Fruit fly (Drosophila melanogaster) whole organism, embryonic: ENCODE results near the gene FucTA.
A peak's percentile ranks its signal among the peaks of the same experiment; 100 is the strongest.

Source experiments
- Adf1 ChIP-seq: fragments of 200-800 bp; sonication (Bioruptor generic); IDR thresholded peaks from 2 replicates; pipeline ENCODE4 v1.3.6; 2022; ENCODE audit warnings: missing biosample characterization, missing genetic modification characterization
- Aef1 ChIP-seq: fragments of 200-800 bp; sonication (Bioruptor generic); IDR thresholded peaks from 3 replicates; pipeline ENCODE4 v1.3.6; 2022; ENCODE audit warnings: missing biosample characterization, missing genetic modification characterization
- CG10979 ChIP-seq: fragments of 200-800 bp; sonication (Bioruptor generic); optimal IDR thresholded peaks from 2 replicates; lab custom pipeline; 2018; ENCODE audit warnings: missing biosample characterization, mild to moderate bottlenecking, missing genetic modification characterization, moderate library complexity
- CG11695 ChIP-seq: fragments of 200-800 bp; sonication (Bioruptor generic); IDR thresholded peaks from 3 replicates; pipeline ENCODE4 v1.3.6; 2022; ENCODE audit warnings: missing biosample characterization, missing genetic modification characterization
- CG12236 ChIP-seq: fragments of 200-800 bp; sonication (Bioruptor generic); optimal IDR thresholded peaks from 2 replicates; lab custom pipeline; 2016; ENCODE audit warnings: missing biosample characterization, missing genetic modification characterization
- CG12659 ChIP-seq: fragments of 200-800 bp; sonication (Bioruptor generic); optimal IDR thresholded peaks from 3 replicates; lab custom pipeline; 2017; ENCODE audit warnings: mild to moderate bottlenecking, missing biosample characterization, missing genetic modification reagents, missing genetic modification characterization
- CG13287 ChIP-seq: fragments of 200-800 bp; sonication (Bioruptor generic); IDR thresholded peaks from 2 replicates; pipeline ENCODE4 v1.3.6; 2022; ENCODE audit warnings: missing biosample characterization, missing genetic modification characterization; ENCODE audit not compliant: partially characterized antibody
- CG14710 ChIP-seq: fragments of 200-800 bp; sonication (Bioruptor generic); optimal IDR thresholded peaks from 3 replicates; lab custom pipeline; 2019; ENCODE audit warnings: missing biosample characterization, mild to moderate bottlenecking, missing genetic modification characterization, moderate library complexity
- CG1529 ChIP-seq: fragments of 200-800 bp; sonication (Bioruptor generic); optimal IDR thresholded peaks from 3 replicates; lab custom pipeline; 2018; ENCODE audit warnings: missing biosample characterization, missing genetic modification characterization
- CG15514 ChIP-seq: fragments of 200-800 bp; sonication (Bioruptor generic); optimal IDR thresholded peaks from 3 replicates; lab custom pipeline; 2017; ENCODE audit warnings: missing biosample characterization, missing genetic modification characterization, mild to moderate bottlenecking, moderate library complexity, missing genetic modification reagents
- CG17361 ChIP-seq: fragments of 200-800 bp; sonication (Bioruptor generic); IDR thresholded peaks from 3 replicates; pipeline ENCODE4 v1.3.6; 2022; ENCODE audit warnings: missing biosample characterization, missing genetic modification characterization
- CG33213 ChIP-seq: fragments of 200-800 bp; sonication (Bioruptor generic); optimal IDR thresholded peaks from 3 replicates; lab custom pipeline; 2016; ENCODE audit warnings: missing biosample characterization, missing genetic modification characterization
- CG3847 ChIP-seq: fragments of 200-800 bp; sonication (Bioruptor generic); IDR thresholded peaks from 2 replicates; pipeline ENCODE4 v1.3.6; 2022; ENCODE audit warnings: missing biosample characterization, missing genetic modification characterization
- CG4707 ChIP-seq: fragments of 200-800 bp; sonication (Bioruptor generic); optimal IDR thresholded peaks from 2 replicates; lab custom pipeline; 2018; ENCODE audit warnings: missing biosample characterization, mild to moderate bottlenecking, missing genetic modification characterization, moderate library complexity
- CG6689 ChIP-seq: fragments of 200-800 bp; sonication (Bioruptor generic); IDR thresholded peaks from 2 replicates; pipeline ENCODE4 v1.3.6; 2022; ENCODE audit warnings: missing biosample characterization, missing genetic modification characterization
- CG6813 ChIP-seq: fragments of 200-800 bp; sonication (Bioruptor generic); optimal IDR thresholded peaks from 2 replicates; lab custom pipeline; 2017; ENCODE audit warnings: missing biosample characterization, missing genetic modification characterization, mild to moderate bottlenecking, moderate library complexity, missing genetic modification reagents
- CG7372 ChIP-seq: fragments of 200-800 bp; sonication (Bioruptor generic); IDR thresholded peaks from 2 replicates; pipeline ENCODE4 v1.3.6; 2022; ENCODE audit warnings: missing biosample characterization, missing genetic modification characterization
- CG7928 ChIP-seq: fragments of 200-800 bp; sonication (Bioruptor generic); optimal IDR thresholded peaks from 2 replicates; lab custom pipeline; 2017; ENCODE audit warnings: missing biosample characterization, mild to moderate bottlenecking, missing genetic modification characterization
- CG7987 ChIP-seq: fragments of 200-800 bp; sonication (Bioruptor generic); optimal IDR thresholded peaks from 2 replicates; lab custom pipeline; 2018; ENCODE audit warnings: missing biosample characterization, mild to moderate bottlenecking, missing genetic modification characterization, moderate library complexity
- CG9609 ChIP-seq: fragments of 200-800 bp; sonication (Bioruptor generic); optimal IDR thresholded peaks from 3 replicates; lab custom pipeline; 2016; ENCODE audit warnings: missing biosample characterization, missing genetic modification characterization
- CoRest ChIP-seq: fragments of 200-800 bp; sonication (Bioruptor generic); optimal IDR thresholded peaks from 3 replicates; lab custom pipeline; 2018; ENCODE audit warnings: missing biosample characterization, mild to moderate bottlenecking, missing genetic modification characterization, moderate library complexity
- D ChIP-seq, 2 experiments: fragments of 200-800 bp in 1 of 2; fragments of >200 bp in 1 of 2; sonication (Bioruptor generic) in 1 of 2; optimal IDR thresholded peaks; 2 replicates in 1 of 2; 3 replicates in 1 of 2; lab custom pipeline; 2017; ENCODE audit warnings: mild to moderate bottlenecking in 1 of 2, missing biosample characterization in 1 of 2, missing genetic modification characterization in 1 of 2, missing genetic modification reagents in 1 of 2
- Ets97D ChIP-seq: fragments of 200-800 bp; sonication (Bioruptor generic); optimal IDR thresholded peaks from 3 replicates; lab custom pipeline; 2016; ENCODE audit warnings: missing biosample characterization, missing genetic modification characterization
- Hmr ChIP-seq: fragments of 200-800 bp; sonication (Bioruptor generic); optimal IDR thresholded peaks from 3 replicates; lab custom pipeline; 2017; ENCODE audit warnings: mild to moderate bottlenecking, missing biosample characterization, missing genetic modification reagents, missing genetic modification characterization
- Lim3 ChIP-seq: fragments of 200-800 bp; sonication (Bioruptor generic); IDR thresholded peaks from 2 replicates; pipeline ENCODE4 v1.3.6; 2022; ENCODE audit warnings: missing biosample characterization, missing genetic modification characterization
- MTF-1 ChIP-seq: fragments of 200-800 bp; sonication (Bioruptor generic); optimal IDR thresholded peaks from 2 replicates; lab custom pipeline; 2018; ENCODE audit warnings: missing biosample characterization, mild to moderate bottlenecking, missing genetic modification characterization, borderline replicate concordance
- Meics ChIP-seq: fragments of 200-800 bp; sonication (Bioruptor generic); optimal IDR thresholded peaks from 2 replicates; lab custom pipeline; 2017; ENCODE audit warnings: missing biosample characterization, mild to moderate bottlenecking, missing genetic modification characterization
- Mrtf ChIP-seq: fragments of 200-800 bp; sonication (Bioruptor generic); IDR thresholded peaks from 3 replicates; pipeline ENCODE4 v1.3.6; 2022; ENCODE audit warnings: missing biosample characterization, missing genetic modification characterization
- Pdp1 ChIP-seq, 2 experiments: fragments of 200-800 bp; sonication (Bioruptor generic); optimal IDR thresholded peaks; 3 replicates each; lab custom pipeline; 2016; ENCODE audit warnings: missing biosample characterization in 2 of 2, missing genetic modification characterization in 2 of 2, mild to moderate bottlenecking in 1 of 2, moderate library complexity in 1 of 2
- Sry-β ChIP-seq: fragments of 200-800 bp; sonication (Bioruptor generic); optimal IDR thresholded peaks from 2 replicates; lab custom pipeline; 2018; ENCODE audit warnings: missing biosample characterization, mild to moderate bottlenecking, missing genetic modification characterization, moderate library complexity
- Ssrp ChIP-seq: fragments of 200-800 bp; sonication (Bioruptor generic); optimal IDR thresholded peaks from 2 replicates; lab custom pipeline; 2018; ENCODE audit warnings: missing biosample characterization, mild to moderate bottlenecking, missing genetic modification characterization, moderate library complexity
- caup ChIP-seq: fragments of 200-800 bp; sonication (Bioruptor generic); optimal IDR thresholded peaks from 3 replicates; lab custom pipeline; 2017; ENCODE audit warnings: missing biosample characterization, mild to moderate bottlenecking, missing genetic modification characterization, moderate library complexity; ENCODE audit not compliant: severe bottlenecking
- cg ChIP-seq: fragments of 200-800 bp; sonication (Bioruptor generic); optimal IDR thresholded peaks from 3 replicates; lab custom pipeline; 2019; ENCODE audit warnings: missing biosample characterization, mild to moderate bottlenecking, missing genetic modification characterization, moderate library complexity
- danr ChIP-seq: fragments of 200-800 bp; sonication (Bioruptor generic); IDR thresholded peaks from 2 replicates; pipeline ENCODE4 v1.3.6; 2022; ENCODE audit warnings: missing biosample characterization, missing genetic modification characterization
- eyg ChIP-seq: fragments of 200-800 bp; sonication (Bioruptor generic); optimal IDR thresholded peaks from 3 replicates; lab custom pipeline; 2016; ENCODE audit warnings: missing biosample characterization, missing genetic modification characterization
- hb ChIP-seq: fragments of 200-800 bp; sonication (Bioruptor generic); IDR thresholded peaks from 3 replicates; pipeline ENCODE4 v1.3.6; 2022; ENCODE audit warnings: missing biosample characterization, missing genetic modification characterization; ENCODE audit not compliant: partially characterized antibody
- insv ChIP-seq, 2 experiments: fragments of 200-800 bp; sonication (Bioruptor generic); optimal IDR thresholded peaks; 3 replicates each; lab custom pipeline; 2016 to 2018; ENCODE audit warnings: missing biosample characterization in 2 of 2, missing genetic modification characterization in 2 of 2
- kni ChIP-seq: fragments of 200-800 bp; sonication (Bioruptor generic); optimal IDR thresholded peaks from 3 replicates; lab custom pipeline; 2017; ENCODE audit warnings: mild to moderate bottlenecking, missing biosample characterization, missing genetic modification reagents, missing genetic modification characterization
- nmo ChIP-seq: fragments of 200-800 bp; sonication (Bioruptor generic); optimal IDR thresholded peaks from 2 replicates; lab custom pipeline; 2018; ENCODE audit warnings: missing biosample characterization, mild to moderate bottlenecking, missing genetic modification characterization, moderate library complexity
- org-1 ChIP-seq: fragments of 200-800 bp; sonication (Bioruptor generic); optimal IDR thresholded peaks from 2 replicates; lab custom pipeline; 2017; ENCODE audit warnings: missing biosample characterization, missing genetic modification characterization
- repo ChIP-seq: fragments of 200-800 bp; sonication (Bioruptor generic); optimal IDR thresholded peaks from 2 replicates; lab custom pipeline; 2016; ENCODE audit warnings: missing biosample characterization, missing genetic modification characterization
- rib ChIP-seq: fragments of 200-800 bp; sonication (Bioruptor generic); IDR thresholded peaks from 2 replicates; pipeline ENCODE4 v1.3.6; 2022; ENCODE audit warnings: missing biosample characterization, missing genetic modification characterization
- schlank ChIP-seq: fragments of 200-800 bp; sonication (Bioruptor generic); optimal IDR thresholded peaks from 2 replicates; lab custom pipeline; 2018; ENCODE audit warnings: missing biosample characterization, mild to moderate bottlenecking, missing genetic modification characterization
- sens ChIP-seq: fragments of 200-800 bp; sonication (Bioruptor generic); peaks from one replicate; lab custom pipeline; 2016; ENCODE audit warnings: missing biosample characterization, missing genetic modification characterization
- stwl ChIP-seq: fragments of 200-800 bp; sonication (Bioruptor generic); optimal IDR thresholded peaks from 3 replicates; lab custom pipeline; 2018; ENCODE audit warnings: missing biosample characterization, mild to moderate bottlenecking, missing genetic modification characterization, moderate library complexity
- unc-4 ChIP-seq: fragments of 200-800 bp; sonication (Bioruptor generic); IDR thresholded peaks from 2 replicates; pipeline ENCODE4 v1.3.6; 2022; ENCODE audit warnings: missing biosample characterization, missing genetic modification characterization; ENCODE audit not compliant: partially characterized antibody
- vnd ChIP-seq: fragments of 200-800 bp; sonication (Bioruptor generic); IDR thresholded peaks from 3 replicates; pipeline ENCODE4 v1.3.6; 2022; ENCODE audit warnings: missing biosample characterization, missing genetic modification characterization; ENCODE audit not compliant: partially characterized antibody

The FucTA gene

DNA sequence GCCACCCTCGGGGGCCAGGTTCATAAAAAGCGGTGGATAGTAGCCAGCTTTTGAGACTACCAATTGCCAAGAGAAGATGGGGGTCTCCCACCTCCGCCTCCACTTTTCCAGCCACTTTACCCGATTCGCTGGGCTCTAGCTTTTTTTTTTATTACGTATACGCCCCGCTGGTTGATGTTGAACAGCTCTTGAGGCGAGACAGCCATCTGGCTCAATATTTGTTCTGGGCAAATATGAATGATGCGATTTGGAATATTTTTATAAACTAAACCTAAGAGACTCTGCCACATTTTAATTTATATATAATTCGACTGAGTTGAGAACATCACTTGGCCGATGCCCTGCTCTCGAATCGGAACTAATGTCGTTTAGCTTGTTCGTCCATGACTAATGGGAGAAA lies 3.1 kb downstream of the FucTA start (continued):
- TF ChIP-seq caup: peak; percentile 39
- no peak for TF ChIP-seq Pdp1 (GFP tag; optimal IDR thresholded peaks at IDR 0.05; lab: Kevin White, UChicago)
- no peak for TF ChIP-seq CG17361 (GFP tag; lab: Robert Waterston, UW)
- no peak for TF ChIP-seq CG13287 (GFP tag; lab: Robert Waterston, UW)
- no peak for TF ChIP-seq CG6689 (GFP tag; lab: Robert Waterston, UW)
- TF ChIP-seq repo (GFP tag; lab: Kevin White, UChicago): no peak
- peak; percentile 3 for TF ChIP-seq CG6813 (GFP tag; lab: Kevin White, UChicago)
- no peak for TF ChIP-seq CG7928 (GFP tag; lab: Kevin White, UChicago)
- no peak for TF ChIP-seq Mrtf (GFP tag; lab: Robert Waterston, UW)
- peak; percentile 2 for TF ChIP-seq Meics (GFP tag; lab: Kevin White, UChicago)
- TF ChIP-seq Hmr (GFP tag; lab: Kevin White, UChicago): peak; percentile 37
- TF ChIP-seq CG4707 (GFP tag; lab: Kevin White, UChicago): no peak
- TF ChIP-seq sens (GFP tag; lab: Kevin White, UChicago): peak; percentile 71
- TF ChIP-seq Sry-β (GFP tag; lab: Kevin White, UChicago): no peak
- TF ChIP-seq rib: no peak
- TF ChIP-seq CG33213 (GFP tag; lab: Kevin White, UChicago): no peak
- TF ChIP-seq schlank (tag; lab: Kevin White, UChicago): peak; percentile 0
- no peak for TF ChIP-seq vnd (GFP tag; lab: Robert Waterston, UW)
- TF ChIP-seq CG12236: no peak
- TF ChIP-seq CG15514 (GFP tag; lab: Kevin White, UChicago): peak; percentile 35
- no peak for TF ChIP-seq MTF-1 (GFP tag; lab: Kevin White, UChicago)
- TF ChIP-seq Aef1 (GFP tag; lab: Robert Waterston, UW): no peak
- TF ChIP-seq insv (GFP tag; optimal IDR thresholded peaks at IDR 0.05; lab: Kevin White, UChicago): no peak
- no peak for TF ChIP-seq CG9609
- TF ChIP-seq CoRest (tag; lab: Kevin White, UChicago): no peak
- TF ChIP-seq eyg (GFP tag; lab: Kevin White, UChicago): no peak
- no peak for TF ChIP-seq Ets97D (GFP tag; lab: Kevin White, UChicago)
- peak; percentile 61 for TF ChIP-seq CG7372 (GFP tag; lab: Robert Waterston, UW)
- no peak for TF ChIP-seq Lim3 (GFP tag; lab: Robert Waterston, UW)
- TF ChIP-seq, all 482 proteins: peak for 13

DNA sequence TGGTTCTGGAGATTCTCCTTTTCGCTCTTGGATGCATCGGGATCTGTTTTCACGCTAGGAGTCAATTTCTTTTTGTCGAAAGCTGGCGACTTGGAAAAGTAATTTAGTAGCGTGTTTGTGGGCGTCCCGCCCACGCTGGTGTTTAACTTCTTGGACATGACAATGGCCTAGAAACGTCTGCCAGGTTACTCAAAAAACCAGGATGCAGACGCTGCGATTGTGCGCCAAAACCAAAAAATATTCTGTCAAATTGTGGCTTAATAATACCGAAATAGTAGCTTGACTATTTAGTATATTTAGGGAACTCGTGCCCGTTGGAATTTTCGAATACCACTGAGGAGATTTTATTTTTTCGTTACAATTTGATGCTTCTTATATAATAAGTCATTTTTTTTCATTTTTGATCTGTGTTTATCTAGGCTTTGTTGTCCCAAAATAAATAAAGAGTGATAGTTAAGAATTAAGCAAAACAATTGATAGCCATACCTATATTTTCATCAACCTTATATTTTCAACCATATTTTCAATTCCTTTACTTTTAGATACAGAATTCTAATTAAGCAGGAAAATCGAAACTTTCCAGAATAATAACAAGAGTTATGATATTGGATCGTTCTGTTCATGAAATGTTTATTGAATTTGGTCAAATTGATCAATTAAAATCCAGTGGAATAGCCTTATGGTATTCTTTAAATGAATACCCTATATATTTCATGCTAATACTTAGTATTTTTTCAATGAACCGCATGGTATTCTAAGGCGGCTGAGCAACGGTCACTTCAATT lies 11.6 kb downstream of the FucTA start, which contains the start of the genes Msh6 and Prp31:
Gene Msh6 (minus strand): TSS at position 233 of the 785 bp plus-strand sequence.
Gene Prp31 (plus strand): TSS at position 771 of the 785 bp plus-strand sequence.
- TF ChIP-seq CG12659 (peak; percentile 76), nmo (peak; percentile 92), D (optimal IDR thresholded peaks at IDR 0.05; lab: Kevin White, UChicago) (no peak), D (GFP tag; optimal IDR thresholded peaks at IDR 0.05; lab: Kevin White, UChicago) (peak; percentile 9), CG7987 (GFP tag; lab: Kevin White, UChicago) (no peak), CG1529 (GFP tag; lab: Kevin White, UChicago) (peak; percentile 38), kni (GFP tag; lab: Kevin White, UChicago) (no peak), unc-4 (no peak), rib (no peak), org-1 (GFP tag; lab: Kevin White, UChicago) (no peak), Ssrp (tag; lab: Kevin White, UChicago) (peak; percentile 85), schlank (tag; lab: Kevin White, UChicago) (no peak), CG3847 (GFP tag; lab: Robert Waterston, UW) (peak; percentile 37; the same call in 1 of the 2 replicates), hb (GFP tag; lab: Robert Waterston, UW) (no peak), cg (GFP tag; lab: Kevin White, UChicago) (no peak), CG11695 (GFP tag; lab: Robert Waterston, UW) (no peak), danr (peak; percentile 51), Adf1 (GFP tag; lab: Robert Waterston, UW) (no peak), stwl (tag; lab: Kevin White, UChicago) (peak; percentile 38), CG14710 (peak; percentile 84), CG10979 (tag; lab: Kevin White, UChicago) (peak; percentile 59)
